Worm (Caenorhabditis elegans) whole organism, L1 larva: ENCODE data around the gene C03B8.3.

ENCODE experiments used
- efl-1 ChIP-seq, 4 experiments: fragments of 150-350 bp; optimal IDR thresholded peaks in 3 of 4; peaks in 1 of 4; 1 replicate in 1 of 4; 2 replicates in 3 of 4; lab custom pipeline; 2014; ENCODE audit warnings: missing biosample characterization in 2 of 4, missing genetic modification characterization in 2 of 4, missing genetic modification reagents in 2 of 4
- mep-1 ChIP-seq: fragments of 150-350 bp; optimal IDR thresholded peaks from 2 replicates; lab custom pipeline; 2014; ENCODE audit warnings: missing biosample characterization, missing genetic modification characterization
- nhr-11 ChIP-seq: fragments of 150-350 bp; optimal IDR thresholded peaks from 2 replicates; lab custom pipeline; 2014; ENCODE audit warnings: missing biosample characterization, missing genetic modification characterization
- unc-62 ChIP-seq: fragments of 150-350 bp; optimal IDR thresholded peaks from 2 replicates; lab custom pipeline; 2014; ENCODE audit warnings: missing biosample characterization, missing genetic modification reagents, missing genetic modification characterization

ce11 chrIII:7736003-7736402 is 23.9 kb downstream of the C03B8.3 start:
- TF ChIP-seq nhr-11 (no peak), unc-62 (no peak), efl-1 (optimal IDR thresholded peaks at IDR 0.05; lab: Kevin White, UChicago) (no peak), efl-1 (GFP tag; optimal IDR thresholded peaks at IDR 0.05 in 1 of 2; lab: Kevin White, UChicago) (no peak), mep-1 (tag; lab: Kevin White, UChicago) (no peak)
